Worm (Caenorhabditis elegans) whole organism, L3 larva: ENCODE data around the gene rps-1.

ENCODE experiments used
- ama-1 ChIP-seq: fragments of 150-350 bp; optimal IDR thresholded peaks from 2 replicates; lab custom pipeline; 2018
- ceh-82 ChIP-seq: fragments of 150-350 bp; optimal IDR thresholded peaks from 2 replicates; lab custom pipeline; 2014; ENCODE audit warnings: missing biosample characterization, missing genetic modification characterization
- elt-1 ChIP-seq: fragments of 150-350 bp; optimal IDR thresholded peaks from 2 replicates; lab custom pipeline; 2014; ENCODE audit warnings: missing biosample characterization, missing genetic modification characterization
- nhr-11 ChIP-seq: fragments of 150-350 bp; optimal IDR thresholded peaks from 2 replicates; lab custom pipeline; 2014; ENCODE audit warnings: missing biosample characterization, missing genetic modification characterization
- zag-1 ChIP-seq: fragments of 150-350 bp; optimal IDR thresholded peaks from 2 replicates; lab custom pipeline; 2014; ENCODE audit warnings: missing biosample characterization, missing genetic modification characterization

ce11 chrIII:4519410-4519809 is 43.7 kb downstream of the rps-1 start:
- TF ChIP-seq zag-1 = no peak
- TF ChIP-seq ama-1 = no peak
- no peak for TF ChIP-seq ceh-82 (tag; lab: Kevin White, UChicago)
- no peak for TF ChIP-seq nhr-11 (tag; lab: Kevin White, UChicago)
- no peak for TF ChIP-seq elt-1 (tag; lab: Kevin White, UChicago)
